Fruit fly (Drosophila melanogaster): ENCODE measurements around the gene CG32206.

CG32206 gene

dm6 chr3L:19444092-19444491, 31.4 kb upstream of the CG32206 start (continued):
- TF ChIP-seq eg (GFP tag; IDR thresholded peaks at IDR 0.05) (0 out of 3 replicates have a peak, but pooled peaks have one; percentile 27), Hr39 (GFP tag; optimal IDR thresholded peaks at IDR 0.05) (peak; percentile 48), Eip78C (GFP tag) (peak; percentile 51), Lpt (GFP tag; optimal IDR thresholded peaks at IDR 0.05) (no peak), cyc (GFP tag; optimal IDR thresholded peaks at IDR 0.05) (peak; percentile 46)

dm6 chr3L:19442239-19442638, 29.5 kb upstream of the CG32206 start:
- TF ChIP-seq Eip93F (GFP tag; optimal IDR thresholded peaks at IDR 0.05) (no peak), CG10669 (GFP tag; optimal IDR thresholded peaks at IDR 0.05) (peak; percentile 36), Ets21C (GFP tag; optimal IDR thresholded peaks at IDR 0.05) (no peak), dsx (GFP tag; optimal IDR thresholded peaks at IDR 0.05; ENCODE audit: poor library complexity, severe bottlenecking) (no peak), CG31627 (GFP tag; optimal IDR thresholded peaks at IDR 0.05) (no peak), CG3919 (GFP tag; optimal IDR thresholded peaks at IDR 0.05) (peak; percentile 12), CG16779 (tag; optimal IDR thresholded peaks at IDR 0.05) (no peak), CG1621 (tag; optimal IDR thresholded peaks at IDR 0.05) (no peak), CG4318 (GFP tag; optimal IDR thresholded peaks at IDR 0.05) (no peak), Eip78C (GFP tag) (peak; percentile 72), fd59A (GFP tag; optimal IDR thresholded peaks at IDR 0.05) (no peak), CG6792 (GFP tag; optimal IDR thresholded peaks at IDR 0.05) (peak; percentile 0), acj6 (GFP tag; optimal IDR thresholded peaks at IDR 0.05) (no peak), CG11294 (GFP tag; IDR thresholded peaks at IDR 0.05) (no peak), Sox14 (GFP tag; optimal IDR thresholded peaks at IDR 0.05) (no peak), CG6854 (GFP tag; optimal IDR thresholded peaks at IDR 0.05) (no peak), CG11902 (GFP tag; optimal IDR thresholded peaks at IDR 0.05) (no peak), fkh (GFP tag; optimal IDR thresholded peaks at IDR 0.05) (no peak), CG10631 (GFP tag; optimal IDR thresholded peaks at IDR 0.05) (peak; percentile 7), Sox15 (GFP tag; optimal IDR thresholded peaks at IDR 0.05) (no peak), eg (GFP tag; IDR thresholded peaks at IDR 0.05) (no peak), cyc (GFP tag; optimal IDR thresholded peaks at IDR 0.05) (no peak), spab (GFP tag; optimal IDR thresholded peaks at IDR 0.05) (peak; percentile 11), CG8632 (GFP tag; optimal IDR thresholded peaks at IDR 0.05) (peak; percentile 11), CG6808 (GFP tag; optimal IDR thresholded peaks at IDR 0.05) (no peak), CG34406 (GFP tag; optimal IDR thresholded peaks at IDR 0.05) (no peak), net (GFP tag; optimal IDR thresholded peaks at IDR 0.05) (no peak), OdsH (GFP tag; optimal IDR thresholded peaks at IDR 0.05) (peak; percentile 13), esn (GFP tag; optimal IDR thresholded peaks at IDR 0.05) (no peak), Gug (GFP tag; IDR thresholded peaks at IDR 0.05) (no peak), dac (GFP tag; optimal IDR thresholded peaks at IDR 0.05) (no peak), CG7368 (GFP tag; optimal IDR thresholded peaks at IDR 0.05) (no peak), salr (GFP tag; optimal IDR thresholded peaks at IDR 0.05) (no peak), fd85E (GFP tag; optimal IDR thresholded peaks at IDR 0.05) (no peak), ss (GFP tag; optimal IDR thresholded peaks at IDR 0.05) (peak in 1 of 2 experiments; percentile 5), CG9139 (GFP tag; optimal IDR thresholded peaks at IDR 0.05) (no peak), svp (GFP tag) (peak; percentile 65), Ets96B (tag; optimal IDR thresholded peaks at IDR 0.05) (peak; percentile 16), CG15336 (GFP tag; IDR thresholded peaks at IDR 0.05) (no peak), topi (GFP tag; optimal IDR thresholded peaks at IDR 0.05) (peak; percentile 23), Hr4 (GFP tag; optimal IDR thresholded peaks at IDR 0.05) (no peak), Blimp-1 (GFP tag; optimal IDR thresholded peaks at IDR 0.05) (no peak), Hr38 (GFP tag; optimal IDR thresholded peaks at IDR 0.05) (no peak), Hr39 (GFP tag; optimal IDR thresholded peaks at IDR 0.05) (no peak), CG8119 (GFP tag; IDR thresholded peaks at IDR 0.05) (no peak), Met (GFP tag; optimal IDR thresholded peaks at IDR 0.05) (no peak), CG8319 (GFP tag; optimal IDR thresholded peaks at IDR 0.05) (no peak), pdm3 (GFP tag; optimal IDR thresholded peaks at IDR 0.05) (no peak), Smox (GFP tag; optimal IDR thresholded peaks at IDR 0.05) (no peak), vri (GFP tag; optimal IDR thresholded peaks at IDR 0.05) (no peak)

Data from whole organism, prepupa.